Worm (Caenorhabditis elegans) whole organism, L4/young adult: ENCODE measurements around the gene B0334.20.

Experiments
- W03F9.2 ChIP-seq: fragments of 150-350 bp; optimal IDR thresholded peaks from 2 replicates; lab custom pipeline; 2014; ENCODE audit warnings: missing biosample characterization, missing genetic modification characterization
- dao-5 ChIP-seq: sonication (generic microtip); optimal IDR thresholded peaks from 2 replicates; lab custom pipeline; 2016; ENCODE audit warnings: missing genotype, missing genetic modification characterization, moderate library complexity, missing compliant biosample characterization
- him-1 ChIP-seq: sonication (generic microtip); optimal IDR thresholded peaks from 2 replicates; lab custom pipeline; 2016; ENCODE audit warnings: missing genotype, missing genetic modification reagents, missing genetic modification characterization, missing compliant biosample characterization

Gene B0334.20

DNA sequence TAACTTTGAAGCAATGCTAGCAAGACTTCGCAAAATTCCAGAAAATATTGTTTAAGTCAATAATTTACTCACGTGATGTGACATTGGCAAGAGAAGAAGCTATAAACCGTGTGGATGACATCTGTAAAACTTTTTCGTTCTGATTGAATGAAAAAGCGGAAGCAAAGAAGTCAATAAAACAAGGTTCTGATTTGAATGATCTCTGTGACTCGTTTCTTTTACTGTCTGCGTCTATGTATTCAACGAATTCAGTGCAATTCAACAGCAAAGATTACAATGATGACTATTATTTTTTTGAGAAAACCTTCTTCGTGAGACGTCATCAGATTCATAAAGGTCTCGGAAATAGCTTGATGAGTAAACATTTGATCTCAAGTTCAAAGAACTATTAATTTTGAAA lies 7.4 kb downstream of the B0334.20 start, which contains the start of gene hacl-1:
hacl-1 (minus strand) TSS at position 121 of the 400 bp plus-strand sequence.
- TF ChIP-seq him-1 (tag; lab: Kevin White, UChicago), result no peak

DNA sequence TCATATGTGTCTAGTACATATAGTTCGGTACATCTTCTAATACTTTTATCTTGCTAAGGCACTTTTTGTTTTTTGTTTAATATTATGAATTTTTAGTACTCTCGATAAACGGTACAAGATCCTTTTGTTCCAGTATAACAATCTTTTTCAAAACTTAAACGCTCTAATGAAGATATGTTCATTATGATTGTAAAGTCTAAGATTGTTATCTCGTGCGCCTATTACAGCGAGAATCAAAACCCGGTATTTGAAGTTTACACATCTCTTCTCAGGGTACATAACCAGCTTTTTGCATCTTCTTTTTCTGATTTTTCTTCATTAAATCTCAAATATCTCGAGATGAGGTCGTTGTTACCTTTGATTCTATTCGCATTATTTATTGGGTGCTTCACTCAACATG lies 12.3 kb downstream of the B0334.20 start, which contains the start of gene B0334.13:
B0334.13 (plus strand) TSS at position 301 of the 400 bp plus-strand sequence.
- TF ChIP-seq him-1 (tag; lab: Kevin White, UChicago), result no peak
- TF ChIP-seq W03F9.2 (tag; lab: Kevin White, UChicago), result no peak
- no peak for TF ChIP-seq dao-5 (tag; lab: Kevin White, UChicago)

- TF ChIP-seq dao-5 (tag; lab: Kevin White, UChicago), result no peak
- no peak for TF ChIP-seq W03F9.2 (tag; lab: Kevin White, UChicago)
- TF ChIP-seq him-1 (tag; lab: Kevin White, UChicago), result no peak
Observed at ce11 chrII:11486698-11487234, 13.5 kb downstream of the B0334.20 start, which contains the start of gene ttr-18. Gene ttr-18, minus strand, starts transcription at chrII:11486748.

DNA sequence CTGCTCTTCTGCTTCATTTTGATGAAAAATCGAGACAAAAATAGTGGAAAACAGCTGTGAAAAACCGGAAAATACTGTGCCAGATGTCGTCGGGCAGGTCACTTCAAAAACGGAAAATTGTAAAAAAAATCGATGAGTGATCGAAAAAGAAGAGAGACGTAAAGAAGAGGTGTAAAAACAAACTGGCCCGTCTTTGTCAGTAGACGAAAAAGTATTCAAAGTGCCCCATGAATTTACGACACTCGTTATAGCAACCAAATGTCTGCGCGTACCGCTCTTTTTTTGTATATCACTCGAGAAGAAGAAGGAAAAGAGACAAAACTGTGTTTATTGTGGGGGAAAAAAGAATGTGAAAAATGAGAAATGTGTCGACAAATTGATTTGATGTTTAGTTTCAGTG lies 15.1 kb downstream of the B0334.20 start, which contains the start of gene twk-5:
twk-5 (minus strand) TSS at position 101 of the 400 bp plus-strand sequence.
- TF ChIP-seq him-1 (tag; lab: Kevin White, UChicago) (no peak), W03F9.2 (tag; lab: Kevin White, UChicago) (no peak), dao-5 (tag; lab: Kevin White, UChicago) (no peak)

- TF ChIP-seq him-1 (tag; lab: Kevin White, UChicago) (peak; percentile 60), dao-5 (tag; lab: Kevin White, UChicago) (peak; percentile 85), W03F9.2 (tag; lab: Kevin White, UChicago) (peak; percentile 84)
Observed at ce11 chrII:11484600-11484999, 15.7 kb downstream of the B0334.20 start.

DNA sequence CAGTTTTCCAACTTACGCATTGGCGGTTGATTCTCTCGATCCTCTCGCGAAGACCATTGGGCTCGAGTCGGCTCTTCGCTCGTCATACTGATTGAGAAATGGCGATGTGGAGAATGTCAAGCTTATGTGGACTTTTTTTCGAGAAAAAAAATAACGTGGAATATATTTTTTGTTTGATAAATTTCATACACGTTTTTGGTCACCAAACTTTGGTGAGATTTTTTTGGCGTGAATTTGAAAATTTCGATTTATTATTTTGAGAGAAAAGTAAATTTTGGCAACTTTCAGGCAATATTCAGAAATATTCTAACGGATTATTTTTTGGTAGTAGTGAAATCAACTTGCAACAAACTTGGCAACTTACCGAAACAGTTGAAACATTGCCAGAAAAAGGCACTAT lies 21.2 kb downstream of the B0334.20 start, which contains the start of gene W02B12.12:
W02B12.12 (minus strand) TSS at position 101 of the 400 bp plus-strand sequence.
- no peak for TF ChIP-seq him-1 (tag; lab: Kevin White, UChicago)
- TF ChIP-seq dao-5 (tag; lab: Kevin White, UChicago), result no peak
- TF ChIP-seq W03F9.2 (tag; lab: Kevin White, UChicago), result no peak

DNA sequence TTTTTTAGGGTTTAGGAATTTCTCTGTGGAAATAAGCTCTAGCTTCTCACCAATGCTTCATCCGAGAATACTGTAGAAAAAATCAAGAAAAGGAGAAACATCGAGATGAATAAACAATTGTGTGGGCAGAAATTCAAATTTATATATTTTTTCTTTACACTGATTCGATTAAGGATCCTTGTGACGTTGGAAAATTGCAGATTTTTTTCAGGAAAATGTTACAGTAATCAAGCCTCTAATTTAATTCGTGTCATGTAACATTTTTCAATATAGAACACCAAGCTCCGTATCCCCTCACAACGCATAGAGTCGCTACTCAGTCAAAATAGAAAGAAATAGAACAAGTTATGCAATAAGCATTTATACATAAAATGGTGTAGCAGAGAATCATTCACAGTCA lies 23.8 kb downstream of the B0334.20 start, which contains the start of gene W02B12.16:
W02B12.16 (minus strand) TSS at position 101 of the 400 bp plus-strand sequence.
- no peak for TF ChIP-seq dao-5 (tag; lab: Kevin White, UChicago)
- no peak for TF ChIP-seq W03F9.2 (tag; lab: Kevin White, UChicago)
- no peak for TF ChIP-seq him-1 (tag; lab: Kevin White, UChicago)

DNA sequence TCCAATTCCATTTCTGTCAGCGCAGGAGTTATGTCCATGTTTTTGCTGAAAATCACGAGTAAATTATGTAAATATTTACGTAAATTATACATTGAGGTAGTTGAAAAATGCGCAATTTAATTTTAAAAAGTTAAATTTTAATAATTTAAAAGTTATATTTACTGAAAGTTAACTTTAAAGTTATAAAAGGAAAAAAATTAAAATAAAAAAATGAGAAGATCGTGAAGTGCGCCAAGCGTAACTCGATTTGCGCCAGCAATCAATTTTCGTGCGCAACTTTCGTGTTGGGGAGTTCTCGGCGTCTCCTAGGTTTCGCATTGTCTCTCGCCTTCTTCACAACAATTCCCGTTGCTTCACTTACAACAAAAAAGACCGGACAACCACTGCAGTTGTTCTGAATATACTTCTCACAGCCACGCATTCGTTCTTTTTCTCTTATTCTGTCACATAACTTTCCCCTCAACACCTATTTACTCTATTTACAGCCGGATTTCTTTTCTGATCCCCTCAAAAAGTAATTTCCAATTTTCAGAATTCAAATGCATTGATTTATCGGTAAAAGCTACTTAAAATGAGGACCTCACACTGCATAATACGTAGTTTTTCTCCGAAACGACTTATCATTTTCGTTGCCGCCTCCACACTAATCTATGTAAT lies 26.6 kb downstream of the B0334.20 start, which contains the start of the genes metl-1 and W02B12.11:
metl-1 (minus strand) TSS at position 51 of the 657 bp plus-strand sequence.
W02B12.11 (plus strand) TSS at position 337 of the 657 bp plus-strand sequence.
- no peak for TF ChIP-seq dao-5 (tag; lab: Kevin White, UChicago)
- peak; percentile 38 for TF ChIP-seq him-1 (tag; lab: Kevin White, UChicago)
- peak; percentile 85 for TF ChIP-seq W03F9.2 (tag; lab: Kevin White, UChicago)

DNA sequence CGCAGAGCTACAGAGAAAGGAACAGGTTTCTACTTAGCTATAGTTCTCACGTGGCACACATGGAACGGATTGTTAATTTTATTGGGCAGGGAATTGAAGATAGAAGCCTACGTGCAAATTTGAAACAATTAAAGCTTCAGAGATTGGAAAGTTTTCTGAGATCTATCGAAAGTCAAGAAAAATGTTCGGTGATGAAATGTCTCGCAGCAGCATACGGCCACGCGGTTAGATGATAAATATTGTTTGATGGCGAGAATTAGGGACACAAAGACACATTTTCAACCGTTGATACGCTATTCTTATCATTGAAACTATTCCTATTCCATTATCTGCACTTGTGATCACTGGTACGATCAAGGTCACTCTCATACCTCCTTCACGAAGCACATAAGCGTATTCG lies 27.7 kb downstream of the B0334.20 start:
- TF ChIP-seq dao-5 (tag; lab: Kevin White, UChicago) (no peak), him-1 (tag; lab: Kevin White, UChicago) (no peak), W03F9.2 (tag; lab: Kevin White, UChicago) (no peak)

ce11 chrII:11471916-11472315 lies 28.3 kb downstream of the B0334.20 start, which contains the start of gene mfn-1:
Gene mfn-1, minus strand, starts transcription at chrII:11472016.
- TF ChIP-seq him-1 (tag; lab: Kevin White, UChicago), result no peak
- TF ChIP-seq dao-5 (tag; lab: Kevin White, UChicago), result no peak
- TF ChIP-seq W03F9.2 (tag; lab: Kevin White, UChicago), result no peak

- TF ChIP-seq dao-5 (tag; lab: Kevin White, UChicago) (no peak), W03F9.2 (tag; lab: Kevin White, UChicago) (no peak), him-1 (tag; lab: Kevin White, UChicago) (no peak)
Observed at ce11 chrII:11469574-11470108, 30.6 kb downstream of the B0334.20 start, which contains the start of gene cisd-1. Gene cisd-1, minus strand, starts transcription at chrII:11469624.

ce11 chrII:11467541-11467940 lies 32.7 kb downstream of the B0334.20 start, which contains the start of gene klp-17:
Gene klp-17, minus strand, starts transcription at chrII:11467641.
- TF ChIP-seq him-1 (tag; lab: Kevin White, UChicago) (no peak), dao-5 (tag; lab: Kevin White, UChicago) (no peak), W03F9.2 (tag; lab: Kevin White, UChicago) (no peak)

- peak; percentile 47 for TF ChIP-seq W03F9.2 (tag; lab: Kevin White, UChicago)
- no peak for TF ChIP-seq him-1 (tag; lab: Kevin White, UChicago)
Observed at ce11 chrII:11464427-11464944, 35.8 kb downstream of the B0334.20 start, which contains the start of the genes aars-1 and rga-1. Gene aars-1, minus strand, starts transcription at chrII:11464497. Gene rga-1, plus strand, starts transcription at chrII:11464894.
